Fruit fly (Drosophila melanogaster): ENCODE results near the gene CG5250.

The CG5250 gene

DNA sequence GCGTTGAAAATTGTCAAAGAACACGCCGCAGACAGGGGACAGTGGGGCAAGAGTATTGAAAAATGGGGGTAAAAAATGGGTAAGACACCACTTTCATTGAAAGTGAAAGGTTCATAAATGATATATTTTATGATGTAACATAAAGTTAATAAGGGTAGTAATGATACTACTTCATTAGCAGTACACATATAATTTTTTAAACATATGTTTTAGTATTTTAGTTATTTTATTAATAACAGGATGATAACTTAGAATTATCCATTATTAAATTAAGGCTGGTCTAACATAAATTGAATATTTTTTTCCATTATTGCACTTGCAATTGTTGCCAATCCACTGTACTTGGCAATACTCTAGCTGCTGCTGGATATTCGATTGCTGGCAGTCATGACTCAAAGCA, 45.0 kb upstream of the CG5250 start (continued):
- TF ChIP-seq ATbp (GFP tag; optimal IDR thresholded peaks at IDR 0.05) (no peak), dm (GFP tag; optimal IDR thresholded peaks at IDR 0.05) (no peak), caup (GFP tag; optimal IDR thresholded peaks at IDR 0.05; ENCODE audit: severe bottlenecking) (no peak), Tbp (GFP tag; optimal IDR thresholded peaks at IDR 0.05) (no peak), CG10462 (GFP tag; optimal IDR thresholded peaks at IDR 0.05) (no peak), abd-A (tag; optimal IDR thresholded peaks at IDR 0.05) (no peak), CG12155 (GFP tag; optimal IDR thresholded peaks at IDR 0.05) (no peak), unpg (GFP tag; optimal IDR thresholded peaks at IDR 0.05) (peak; percentile 11), MESR4 (GFP tag; optimal IDR thresholded peaks at IDR 0.05) (no peak), CG7839 (tag; optimal IDR thresholded peaks at IDR 0.05) (peak; percentile 37), CG10959 (GFP tag; IDR thresholded peaks at IDR 0.05) (no peak), CG18476 (GFP tag; optimal IDR thresholded peaks at IDR 0.05) (no peak), CG31388 (GFP tag; optimal IDR thresholded peaks at IDR 0.05) (no peak), CG13424 (tag; optimal IDR thresholded peaks at IDR 0.05) (peak; percentile 25), Doc3 (GFP tag; IDR thresholded peaks at IDR 0.05; ENCODE audit: partially characterized antibody) (no peak), Spps (tag; optimal IDR thresholded peaks at IDR 0.05) (peak; percentile 32), Dref (GFP tag; IDR thresholded peaks at IDR 0.05) (no peak), Camta (GFP tag; optimal IDR thresholded peaks at IDR 0.05) (no peak), CG6683 (GFP tag; optimal IDR thresholded peaks at IDR 0.05) (no peak), CG11723 (GFP tag; optimal IDR thresholded peaks at IDR 0.05) (no peak), tup (GFP tag; optimal IDR thresholded peaks at IDR 0.05) (no peak), bab2 (GFP tag; optimal IDR thresholded peaks at IDR 0.05) (no peak), CG8765 (GFP tag; IDR thresholded peaks at IDR 0.05) (no peak), CG2875 (GFP tag; optimal IDR thresholded peaks at IDR 0.05) (no peak), D19B (GFP tag; optimal IDR thresholded peaks at IDR 0.05) (no peak), br (optimal IDR thresholded peaks at IDR 0.05) (no peak), sr (GFP tag; IDR thresholded peaks at IDR 0.05) (no peak), CG17829 (tag; optimal IDR thresholded peaks at IDR 0.05) (peak; percentile 25), HmgD (GFP tag; optimal IDR thresholded peaks at IDR 0.05) (no peak), Asciz (GFP tag; optimal IDR thresholded peaks at IDR 0.05) (no peak), corto (GFP tag; optimal IDR thresholded peaks at IDR 0.05) (no peak), ken (GFP tag; IDR thresholded peaks at IDR 0.05) (no peak), sens-2 (GFP tag; IDR thresholded peaks at IDR 0.05) (no peak), wek (GFP tag; optimal IDR thresholded peaks at IDR 0.05) (no peak), pho (GFP tag; optimal IDR thresholded peaks at IDR 0.05) (no peak), pros (GFP tag; optimal IDR thresholded peaks at IDR 0.05) (no peak), Neu2 (GFP tag; optimal IDR thresholded peaks at IDR 0.05; ENCODE audit: borderline replicate concordance) (no peak), Med (GFP tag) (no peak), Xbp1 (GFP tag; optimal IDR thresholded peaks at IDR 0.05) (no peak), trh (GFP tag; optimal IDR thresholded peaks at IDR 0.05) (no peak), CG3065 (GFP tag; optimal IDR thresholded peaks at IDR 0.05) (no peak), CG10366 (GFP tag; IDR thresholded peaks at IDR 0.05) (no peak), MBD-R2 (GFP tag; IDR thresholded peaks at IDR 0.05) (no peak), Pdp1 (GFP tag; optimal IDR thresholded peaks at IDR 0.05) (no peak), ase (GFP tag; IDR thresholded peaks at IDR 0.05) (no peak), Ets65A (GFP tag) (no peak), Usf (GFP tag; optimal IDR thresholded peaks at IDR 0.05) (no peak), CG30431 (GFP tag; optimal IDR thresholded peaks at IDR 0.05) (no peak), Rx (GFP tag; IDR thresholded peaks at IDR 0.05) (no peak), Adf1 (GFP tag; IDR thresholded peaks at IDR 0.05) (no peak), fd102C (GFP tag; optimal IDR thresholded peaks at IDR 0.05) (no peak), slou (GFP tag; optimal IDR thresholded peaks at IDR 0.05) (no peak)
